Fruit fly (Drosophila melanogaster) whole organism, embryonic: ENCODE measurements around the gene TTLL6B.

Source experiments
- Ada2b ChIP-seq: fragments of 200-800 bp; sonication (Bioruptor generic); IDR thresholded peaks from 2 replicates; pipeline ENCODE4 v1.3.6; 2022; ENCODE audit warnings: missing biosample characterization, missing genetic modification characterization
- Antp ChIP-seq: fragments of 200-800 bp; sonication (Bioruptor generic); optimal IDR thresholded peaks from 3 replicates; lab custom pipeline; 2016; ENCODE audit warnings: missing biosample characterization, missing genetic modification characterization
- B-H1 ChIP-seq: fragments of 200-800 bp; sonication (Bioruptor generic); IDR thresholded peaks from 3 replicates; pipeline ENCODE4 v1.3.6; 2022; ENCODE audit warnings: missing biosample characterization, missing genetic modification characterization
- Bteb2 ChIP-seq: fragments of 200-800 bp; sonication (Bioruptor generic); optimal IDR thresholded peaks from 2 replicates; lab custom pipeline; 2016; ENCODE audit warnings: missing biosample characterization, missing genetic modification characterization
- CG11085 ChIP-seq: fragments of 200-800 bp; sonication (Bioruptor generic); IDR thresholded peaks from 2 replicates; pipeline ENCODE4 v1.3.6; 2022; ENCODE audit warnings: missing biosample characterization, missing genetic modification characterization
- CG11093 ChIP-seq: fragments of 200-800 bp; sonication (Bioruptor generic); IDR thresholded peaks from 3 replicates; pipeline ENCODE4 v1.3.6; 2022; ENCODE audit warnings: missing biosample characterization, missing genetic modification characterization
- CG11560 ChIP-seq: fragments of 200-800 bp; sonication (Bioruptor generic); IDR thresholded peaks from 3 replicates; pipeline ENCODE4 v1.3.6; 2022; ENCODE audit warnings: missing biosample characterization, missing genetic modification characterization
- CG12071 ChIP-seq: fragments of 200-800 bp; sonication (Bioruptor generic); optimal IDR thresholded peaks from 3 replicates; lab custom pipeline; 2018; ENCODE audit warnings: missing biosample characterization, mild to moderate bottlenecking, missing genetic modification characterization
- CG13123 ChIP-seq: fragments of 200-800 bp; sonication (Bioruptor generic); optimal IDR thresholded peaks from 2 replicates; lab custom pipeline; 2016; ENCODE audit warnings: missing biosample characterization, missing genetic modification characterization
- CG13624 ChIP-seq: fragments of 200-800 bp; sonication (Bioruptor generic); optimal IDR thresholded peaks from 2 replicates; lab custom pipeline; 2016; ENCODE audit warnings: missing biosample characterization, missing genetic modification characterization
- CG14860 ChIP-seq: fragments of 200-800 bp; sonication (Bioruptor generic); IDR thresholded peaks from 3 replicates; pipeline ENCODE4 v1.3.6; 2022; ENCODE audit warnings: missing biosample characterization, missing genetic modification characterization; ENCODE audit not compliant: partially characterized antibody
- CG15696 ChIP-seq: fragments of 200-800 bp; sonication (Bioruptor generic); optimal IDR thresholded peaks from 2 replicates; lab custom pipeline; 2019; ENCODE audit warnings: missing biosample characterization, mild to moderate bottlenecking, missing genetic modification characterization, moderate library complexity
- CG17912 ChIP-seq: fragments of 200-800 bp; sonication (Bioruptor generic); optimal IDR thresholded peaks from 2 replicates; lab custom pipeline; 2018; ENCODE audit warnings: missing biosample characterization, mild to moderate bottlenecking, missing genetic modification characterization
- CG18619 ChIP-seq: fragments of 200-800 bp; sonication (Bioruptor generic); optimal IDR thresholded peaks from 3 replicates; lab custom pipeline; 2017; ENCODE audit warnings: missing biosample characterization, mild to moderate bottlenecking, missing genetic modification characterization
- CG2712 ChIP-seq: fragments of 200-800 bp; optimal IDR thresholded peaks from 3 replicates; lab custom pipeline; 2019; ENCODE audit warnings: missing biosample characterization, mild to moderate bottlenecking, missing genetic modification characterization, moderate library complexity
- CG31224 ChIP-seq: fragments of 200-800 bp; sonication (Bioruptor generic); IDR thresholded peaks from 2 replicates; pipeline ENCODE4 v1.3.6; 2022; ENCODE audit warnings: missing biosample characterization, missing genetic modification characterization
- CG32532 ChIP-seq: fragments of 200-800 bp; sonication (Bioruptor generic); IDR thresholded peaks from 2 replicates; pipeline ENCODE4 v1.3.6; 2022; ENCODE audit warnings: missing biosample characterization, missing genetic modification characterization
- CG3407 ChIP-seq: fragments of 200-800 bp; sonication (Bioruptor generic); optimal IDR thresholded peaks from 2 replicates; lab custom pipeline; 2018; ENCODE audit warnings: missing biosample characterization, mild to moderate bottlenecking, missing genetic modification characterization
- CG4424 ChIP-seq: fragments of 200-800 bp; sonication (Bioruptor generic); optimal IDR thresholded peaks from 3 replicates; lab custom pipeline; 2016; ENCODE audit warnings: missing biosample characterization, missing genetic modification characterization
- CG4707 ChIP-seq: fragments of 200-800 bp; sonication (Bioruptor generic); optimal IDR thresholded peaks from 2 replicates; lab custom pipeline; 2018; ENCODE audit warnings: missing biosample characterization, mild to moderate bottlenecking, missing genetic modification characterization, moderate library complexity
- CG6689 ChIP-seq: fragments of 200-800 bp; sonication (Bioruptor generic); IDR thresholded peaks from 2 replicates; pipeline ENCODE4 v1.3.6; 2022; ENCODE audit warnings: missing biosample characterization, missing genetic modification characterization
- CG8089 ChIP-seq: fragments of 200-800 bp; sonication (Bioruptor generic); optimal IDR thresholded peaks from 3 replicates; lab custom pipeline; 2016; ENCODE audit warnings: missing biosample characterization, missing genetic modification characterization
- CG9609 ChIP-seq: fragments of 200-800 bp; sonication (Bioruptor generic); optimal IDR thresholded peaks from 3 replicates; lab custom pipeline; 2016; ENCODE audit warnings: missing biosample characterization, missing genetic modification characterization
- CG9797 ChIP-seq: fragments of 200-800 bp; sonication (Bioruptor generic); optimal IDR thresholded peaks from 3 replicates; lab custom pipeline; 2018; ENCODE audit warnings: missing biosample characterization, mild to moderate bottlenecking, missing genetic modification characterization
- Chrac-16 ChIP-seq: fragments of 200-800 bp; sonication (Bioruptor generic); optimal IDR thresholded peaks from 3 replicates; lab custom pipeline; 2016; ENCODE audit warnings: missing biosample characterization, missing genetic modification characterization
- Dip3 ChIP-seq: fragments of 200-800 bp; sonication (Bioruptor generic); optimal IDR thresholded peaks from 3 replicates; lab custom pipeline; 2016; ENCODE audit warnings: missing biosample characterization, missing genetic modification characterization
- MBD-R2 ChIP-seq: fragments of 200-800 bp; sonication (Bioruptor generic); IDR thresholded peaks from 2 replicates; pipeline ENCODE4 v1.3.6; 2022; ENCODE audit warnings: missing biosample characterization, missing genetic modification characterization
- Mes4 ChIP-seq: fragments of 200-800 bp; sonication (Bioruptor generic); optimal IDR thresholded peaks from 2 replicates; lab custom pipeline; 2016; ENCODE audit warnings: missing biosample characterization, missing genetic modification characterization
- Oaz ChIP-seq: fragments of 200-800 bp; sonication (Bioruptor generic); IDR thresholded peaks from 2 replicates; pipeline ENCODE4 v1.3.6; 2022; ENCODE audit warnings: missing biosample characterization, missing genetic modification characterization
- Rfx ChIP-seq: fragments of 200-800 bp; sonication (Bioruptor generic); IDR thresholded peaks from 2 replicates; pipeline ENCODE4 v1.3.6; 2022; ENCODE audit warnings: missing biosample characterization, missing genetic modification characterization
- Side ChIP-seq: fragments of 200-800 bp; sonication (Bioruptor generic); optimal IDR thresholded peaks from 2 replicates; lab custom pipeline; 2016; ENCODE audit warnings: missing biosample characterization, missing genetic modification characterization
- Six4 ChIP-seq: fragments of 200-800 bp; sonication (Bioruptor generic); optimal IDR thresholded peaks from 2 replicates; lab custom pipeline; 2016; ENCODE audit warnings: missing biosample characterization, missing genetic modification characterization
- Spps ChIP-seq: fragments of 200-800 bp; sonication (Bioruptor generic); optimal IDR thresholded peaks from 2 replicates; lab custom pipeline; 2018; ENCODE audit warnings: missing biosample characterization, mild to moderate bottlenecking, missing genetic modification characterization
- br ChIP-seq: fragments of >200 bp; optimal IDR thresholded peaks from 2 replicates; lab custom pipeline; 2017
- dan ChIP-seq: fragments of 200-800 bp; sonication (Bioruptor generic); IDR thresholded peaks from 2 replicates; pipeline ENCODE4 v1.3.6; 2022; ENCODE audit warnings: missing biosample characterization, missing genetic modification characterization
- disco-r ChIP-seq: fragments of 200-800 bp; sonication (Bioruptor generic); optimal IDR thresholded peaks from 2 replicates; lab custom pipeline; 2016; ENCODE audit warnings: missing biosample characterization, missing genetic modification characterization
- dpn ChIP-seq, 2 experiments: fragments of 200-800 bp; sonication (Bioruptor generic); optimal IDR thresholded peaks; 3 replicates each; lab custom pipeline; 2016; ENCODE audit warnings: missing biosample characterization in 2 of 2, missing genetic modification characterization in 2 of 2
- fd64A ChIP-seq: fragments of 200-800 bp; sonication (Bioruptor generic); optimal IDR thresholded peaks from 3 replicates; lab custom pipeline; 2018; ENCODE audit warnings: missing biosample characterization, mild to moderate bottlenecking, missing genetic modification characterization
- grn ChIP-seq: fragments of 200-800 bp; sonication (Bioruptor generic); optimal IDR thresholded peaks from 3 replicates; lab custom pipeline; 2017; ENCODE audit warnings: missing biosample characterization, missing genetic modification characterization
- hb ChIP-seq: fragments of 200-800 bp; sonication (Bioruptor generic); IDR thresholded peaks from 3 replicates; pipeline ENCODE4 v1.3.6; 2022; ENCODE audit warnings: missing biosample characterization, missing genetic modification characterization; ENCODE audit not compliant: partially characterized antibody
- ken ChIP-seq: fragments of 200-800 bp; sonication (Bioruptor generic); IDR thresholded peaks from 3 replicates; pipeline ENCODE4 v1.3.6; 2022; ENCODE audit warnings: missing biosample characterization, missing genetic modification characterization
- lab ChIP-seq: fragments of 200-800 bp; sonication (Bioruptor generic); optimal IDR thresholded peaks from 3 replicates; lab custom pipeline; 2017; ENCODE audit warnings: missing biosample characterization, missing genetic modification characterization, mild to moderate bottlenecking, moderate library complexity, missing genetic modification reagents
- nerfin-2 ChIP-seq: fragments of 200-800 bp; sonication (Bioruptor generic); IDR thresholded peaks from 2 replicates; pipeline ENCODE4 v1.3.6; 2022; ENCODE audit warnings: missing biosample characterization, missing genetic modification characterization; ENCODE audit not compliant: partially characterized antibody
- phol ChIP-seq: fragments of 200-800 bp; sonication (Bioruptor generic); optimal IDR thresholded peaks from 3 replicates; lab custom pipeline; 2018; ENCODE audit warnings: missing biosample characterization, mild to moderate bottlenecking, missing genetic modification characterization, moderate library complexity
- shn ChIP-seq: fragments of 200-800 bp; sonication (Bioruptor generic); optimal IDR thresholded peaks from 3 replicates; lab custom pipeline; 2016; ENCODE audit warnings: missing biosample characterization, missing genetic modification characterization
- sima ChIP-seq: fragments of 200-800 bp; sonication (Bioruptor generic); optimal IDR thresholded peaks from 2 replicates; lab custom pipeline; 2016; ENCODE audit warnings: missing biosample characterization, missing genetic modification characterization
- tap ChIP-seq: fragments of 200-800 bp; optimal IDR thresholded peaks from 3 replicates; lab custom pipeline; 2019; ENCODE audit warnings: missing biosample characterization, mild to moderate bottlenecking, missing genetic modification characterization, moderate library complexity
- trem ChIP-seq: fragments of 200-800 bp; optimal IDR thresholded peaks from 3 replicates; lab custom pipeline; 2019; ENCODE audit warnings: missing biosample characterization, mild to moderate bottlenecking, missing genetic modification characterization, moderate library complexity
- yki ChIP-seq: fragments of >200 bp; optimal IDR thresholded peaks from 3 replicates; lab custom pipeline; 2018
- zfh2 ChIP-seq: fragments of 200-800 bp; sonication (Bioruptor generic); optimal IDR thresholded peaks from 2 replicates; lab custom pipeline; 2016; ENCODE audit warnings: missing biosample characterization, missing genetic modification characterization

The TTLL6B gene

dm6 chr3R:27288202-27289135, 37.7 kb upstream of the TTLL6B start, which contains the start of the genes bigmax and Hmu (continued):
- peak; percentile 76 for TF ChIP-seq nerfin-2
- peak; percentile 80 for TF ChIP-seq Ada2b (GFP tag; lab: Robert Waterston, UW)
- peak; percentile 82 for TF ChIP-seq CG13123 (GFP tag; lab: Kevin White, UChicago)
- peak; percentile 85 for TF ChIP-seq Dip3 (GFP tag; lab: Kevin White, UChicago)
- peak; percentile 90 for TF ChIP-seq Rfx
- TF ChIP-seq Mes4 (GFP tag; lab: Kevin White, UChicago): peak; percentile 66
- peak; percentile 88 for TF ChIP-seq Bteb2 (GFP tag; lab: Kevin White, UChicago)
- peak; percentile 72 for TF ChIP-seq CG8089 (GFP tag; lab: Kevin White, UChicago)
- peak; percentile 67; the same call in 1 of the 3 replicates for TF ChIP-seq CG11093 (GFP tag; lab: Robert Waterston, UW)
- TF ChIP-seq Side (GFP tag; lab: Kevin White, UChicago): peak; percentile 86
- peak; percentile 74 for TF ChIP-seq B-H1 (GFP tag; lab: Robert Waterston, UW)
- TF ChIP-seq grn: peak; percentile 52
- TF ChIP-seq CG6689 (GFP tag; lab: Robert Waterston, UW): peak; percentile 79
- peak; percentile 45 for TF ChIP-seq CG17912 (GFP tag; lab: Kevin White, UChicago)
- TF ChIP-seq CG11085: peak; percentile 81
- no peak for TF ChIP-seq sima (GFP tag; lab: Kevin White, UChicago)
- TF ChIP-seq CG12071 (GFP tag; lab: Kevin White, UChicago): peak; percentile 67
- peak; percentile 97 for TF ChIP-seq CG13624 (GFP tag; lab: Kevin White, UChicago)
- peak; percentile 89 for TF ChIP-seq lab (GFP tag; lab: Kevin White, UChicago)
- TF ChIP-seq CG11560 (tag; lab: Robert Waterston, UW): peak; percentile 67; the same call in 2 of the 3 replicates
- TF ChIP-seq trem: peak; percentile 91
- peak; percentile 85 for TF ChIP-seq hb (GFP tag; lab: Robert Waterston, UW)
- TF ChIP-seq shn (GFP tag; lab: Kevin White, UChicago): peak; percentile 83
- TF ChIP-seq CG18619 (GFP tag; lab: Kevin White, UChicago): peak; percentile 73
- TF ChIP-seq dan (GFP tag; lab: Robert Waterston, UW): no peak
- TF ChIP-seq Six4 (GFP tag; lab: Kevin White, UChicago): peak; percentile 61
- peak; percentile 88; the same call in 1 of the 2 replicates for TF ChIP-seq MBD-R2 (GFP tag; lab: Robert Waterston, UW)
- peak; percentile 68 for TF ChIP-seq CG31224 (GFP tag; lab: Robert Waterston, UW)
- peak; percentile 87 for TF ChIP-seq Chrac-16 (GFP tag; lab: Kevin White, UChicago)
- TF ChIP-seq tap (tag; lab: Kevin White, UChicago): peak; percentile 55
- TF ChIP-seq CG3407 (GFP tag; lab: Kevin White, UChicago): peak; percentile 32
- TF ChIP-seq Oaz (GFP tag; lab: Robert Waterston, UW): peak; percentile 72
- peak; percentile 91 for TF ChIP-seq CG32532 (GFP tag; lab: Robert Waterston, UW)
- TF ChIP-seq ken (GFP tag; lab: Robert Waterston, UW): peak; percentile 85
- peak; percentile 86 for TF ChIP-seq CG2712 (tag; lab: Kevin White, UChicago)
- peak; percentile 93 for TF ChIP-seq zfh2 (GFP tag; lab: Kevin White, UChicago)
- no peak for TF ChIP-seq br (lab: Kevin White, UChicago)
- TF ChIP-seq CG4707 (GFP tag; lab: Kevin White, UChicago): no peak
- TF ChIP-seq CG4424 (GFP tag; lab: Kevin White, UChicago): peak; percentile 81
- TF ChIP-seq yki: no peak
- peak; percentile 87 for TF ChIP-seq phol (tag; lab: Kevin White, UChicago)
- no peak for TF ChIP-seq fd64A (GFP tag; lab: Kevin White, UChicago)
- TF ChIP-seq dpn (GFP tag; optimal IDR thresholded peaks at IDR 0.05; lab: Kevin White, UChicago): peak; percentile 92 to 93
- peak; percentile 91 for TF ChIP-seq Antp (GFP tag; lab: Kevin White, UChicago)
- peak; percentile 81 for TF ChIP-seq CG14860
- peak; percentile 61 for TF ChIP-seq disco-r (GFP tag; lab: Kevin White, UChicago)
- TF ChIP-seq CG9797: peak; percentile 95
- peak; percentile 59 for TF ChIP-seq Spps (tag; lab: Kevin White, UChicago)
- peak; percentile 62 for TF ChIP-seq CG15696 (tag; lab: Kevin White, UChicago)
- TF ChIP-seq CG9609 (GFP tag; lab: Kevin White, UChicago): peak; percentile 85
